Fruit fly (Drosophila melanogaster): ENCODE results near the gene baz.
A peak's percentile ranks its signal among the peaks of the same experiment; 100 is the strongest.

The baz gene

dm6 chrX:17176542-17176941 is 16.7 kb downstream of the baz start (continued):
- 0 out of 2 replicates have a peak, but pooled peaks have one; percentile 19 for TF ChIP-seq peb (GFP tag; IDR thresholded peaks at IDR 0.05)
- no peak for TF ChIP-seq CG3995 (GFP tag; optimal IDR thresholded peaks at IDR 0.05)
- no peak for TF ChIP-seq schlank (tag; optimal IDR thresholded peaks at IDR 0.05)
- TF ChIP-seq CG9215 (GFP tag; IDR thresholded peaks at IDR 0.05): no peak
- TF ChIP-seq Lim3 (GFP tag; IDR thresholded peaks at IDR 0.05): no peak
- TF ChIP-seq CG4820 (GFP tag; optimal IDR thresholded peaks at IDR 0.05): peak; percentile 32
- TF ChIP-seq Dref (GFP tag; IDR thresholded peaks at IDR 0.05): no peak
- peak; percentile 13 for TF ChIP-seq CG9727 (GFP tag; optimal IDR thresholded peaks at IDR 0.05)
- peak; percentile 26 for TF ChIP-seq CG8388 (GFP tag; optimal IDR thresholded peaks at IDR 0.05)
- TF ChIP-seq Dll (GFP tag; IDR thresholded peaks at IDR 0.05; ENCODE audit: partially characterized antibody): no peak
- TF ChIP-seq fd102C (GFP tag; optimal IDR thresholded peaks at IDR 0.05): no peak
- TF ChIP-seq seq (GFP tag; IDR thresholded peaks at IDR 0.05): peak; percentile 16; the same call in 1 of the 2 replicates
- no peak for TF ChIP-seq Dip2 (GFP tag; IDR thresholded peaks at IDR 0.05)
- peak; percentile 2 for TF ChIP-seq fu2 (GFP tag; optimal IDR thresholded peaks at IDR 0.05)
- peak; percentile 51; the same call in 1 of the 2 replicates for TF ChIP-seq HLH3B (GFP tag; IDR thresholded peaks at IDR 0.05)
- TF ChIP-seq CG4617 (GFP tag; optimal IDR thresholded peaks at IDR 0.05; ENCODE audit: borderline replicate concordance): no peak
- no peak for TF ChIP-seq CG7271 (tag; optimal IDR thresholded peaks at IDR 0.05)
- TF ChIP-seq ro (GFP tag; IDR thresholded peaks at IDR 0.05): no peak
- TF ChIP-seq stwl (tag; optimal IDR thresholded peaks at IDR 0.05): no peak
- TF ChIP-seq Nf-YA (GFP tag; IDR thresholded peaks at IDR 0.05): no peak
- TF ChIP-seq CG3726 (GFP tag; IDR thresholded peaks at IDR 0.05): 0 out of 3 replicates have a peak, but pooled peaks have one; percentile 43
- peak; percentile 29 to 31 for TF ChIP-seq bsh (GFP tag; optimal IDR thresholded peaks at IDR 0.05)
- TF ChIP-seq CG10431 (GFP tag; optimal IDR thresholded peaks at IDR 0.05): no peak
- TF ChIP-seq CG2678 (tag; optimal IDR thresholded peaks at IDR 0.05): peak; percentile 60
- TF ChIP-seq CG31388 (GFP tag; optimal IDR thresholded peaks at IDR 0.05): no peak
- peak; percentile 37; the same call in 1 of the 2 replicates for TF ChIP-seq CG6272 (GFP tag; IDR thresholded peaks at IDR 0.05)
- TF ChIP-seq Neu2 (GFP tag; optimal IDR thresholded peaks at IDR 0.05; ENCODE audit: borderline replicate concordance): no peak
- peak; percentile 27 for TF ChIP-seq CG10543 (GFP tag; optimal IDR thresholded peaks at IDR 0.05)
- TF ChIP-seq CG3847 (GFP tag; IDR thresholded peaks at IDR 0.05): peak; percentile 44; the same call in 1 of the 2 replicates
- TF ChIP-seq Aef1 (GFP tag; IDR thresholded peaks at IDR 0.05): peak; percentile 43; the same call in 2 of the 3 replicates
- no peak for TF ChIP-seq sna (GFP tag; IDR thresholded peaks at IDR 0.05; ENCODE audit: partially characterized antibody)
- TF ChIP-seq CTCF (GFP tag; optimal IDR thresholded peaks at IDR 0.05): no peak
- TF ChIP-seq wor (GFP tag; IDR thresholded peaks at IDR 0.05): no peak
- TF ChIP-seq chinmo (GFP tag; IDR thresholded peaks at IDR 0.05; ENCODE audit: partially characterized antibody): no peak
- TF ChIP-seq CG1832 (GFP tag; optimal IDR thresholded peaks at IDR 0.05): no peak
- peak; percentile 32 for TF ChIP-seq tin (GFP tag; optimal IDR thresholded peaks at IDR 0.05)
- no peak for TF ChIP-seq HmgD (GFP tag; optimal IDR thresholded peaks at IDR 0.05)
- peak; percentile 35 for TF ChIP-seq CG9817 (tag; optimal IDR thresholded peaks at IDR 0.05)
- peak; percentile 46 for TF ChIP-seq pum (GFP tag; optimal IDR thresholded peaks at IDR 0.05)
- TF ChIP-seq esg (GFP tag; conservative IDR thresholded peaks at IDR 0.05): peak; percentile 68
- TF ChIP-seq CG17328 (GFP tag; IDR thresholded peaks at IDR 0.05): peak; percentile 56
- TF ChIP-seq CG30020 (tag; optimal IDR thresholded peaks at IDR 0.05): no peak
- TF ChIP-seq NC2α (GFP tag; optimal IDR thresholded peaks at IDR 0.05): no peak
- TF ChIP-seq CG31224 (GFP tag; IDR thresholded peaks at IDR 0.05): 0 out of 2 replicates have a peak, but pooled peaks have one; percentile 20
- no peak for TF ChIP-seq gce (GFP tag; IDR thresholded peaks at IDR 0.05)
- TF ChIP-seq cad (GFP tag; optimal IDR thresholded peaks at IDR 0.05): no peak
- peak; percentile 38 for TF ChIP-seq CG13296 (GFP tag; optimal IDR thresholded peaks at IDR 0.05)
- TF ChIP-seq Ets97D (GFP tag; optimal IDR thresholded peaks at IDR 0.05): no peak
- no peak for TF ChIP-seq grn (GFP tag; optimal IDR thresholded peaks at IDR 0.05)
- TF ChIP-seq eyg (GFP tag; optimal IDR thresholded peaks at IDR 0.05): no peak
- TF ChIP-seq onecut (GFP tag; IDR thresholded peaks at IDR 0.05): peak; percentile 23

Measured in whole organism, embryonic.